Fruit fly (Drosophila melanogaster) whole organism, embryonic: ENCODE data around the gene Wdr92.

ENCODE experiments used
- Atf3 ChIP-seq: fragments of 200-800 bp; sonication (Bioruptor generic); optimal IDR thresholded peaks from 3 replicates; lab custom pipeline; 2016; ENCODE audit warnings: missing biosample characterization, missing genetic modification characterization
- Bdp1 ChIP-seq: fragments of 200-800 bp; sonication (Bioruptor generic); optimal IDR thresholded peaks from 3 replicates; lab custom pipeline; 2016; ENCODE audit warnings: missing biosample characterization, missing genetic modification characterization
- Blimp-1 ChIP-seq: fragments of 200-800 bp; sonication (Bioruptor generic); optimal IDR thresholded peaks from 3 replicates; lab custom pipeline; 2018; ENCODE audit warnings: missing biosample characterization, missing genetic modification characterization, mild to moderate bottlenecking, moderate library complexity, missing genetic modification reagents
- BtbVII ChIP-seq: fragments of 200-800 bp; sonication (Bioruptor generic); optimal IDR thresholded peaks from 3 replicates; lab custom pipeline; 2017; ENCODE audit warnings: missing biosample characterization, mild to moderate bottlenecking, missing genetic modification characterization
- CG10366 ChIP-seq: fragments of 200-800 bp; sonication (Bioruptor generic); IDR thresholded peaks from 2 replicates; pipeline ENCODE4 v1.3.6; 2022; ENCODE audit warnings: missing biosample characterization, missing genetic modification characterization
- CG10959 ChIP-seq: fragments of 200-800 bp; sonication (Bioruptor generic); IDR thresholded peaks from 2 replicates; pipeline ENCODE4 v1.3.6; 2022; ENCODE audit warnings: missing biosample characterization, missing genetic modification characterization
- CG10979 ChIP-seq: fragments of 200-800 bp; sonication (Bioruptor generic); optimal IDR thresholded peaks from 2 replicates; lab custom pipeline; 2018; ENCODE audit warnings: missing biosample characterization, mild to moderate bottlenecking, missing genetic modification characterization, moderate library complexity
- CG11247 ChIP-seq: fragments of 200-800 bp; sonication (Bioruptor generic); IDR thresholded peaks from 2 replicates; pipeline ENCODE4 v1.3.6; 2022; ENCODE audit warnings: missing biosample characterization, missing genetic modification characterization
- CG11560 ChIP-seq: fragments of 200-800 bp; sonication (Bioruptor generic); IDR thresholded peaks from 3 replicates; pipeline ENCODE4 v1.3.6; 2022; ENCODE audit warnings: missing biosample characterization, missing genetic modification characterization
- CG12744 ChIP-seq: fragments of 200-800 bp; sonication (Bioruptor generic); optimal IDR thresholded peaks from 2 replicates; lab custom pipeline; 2016; ENCODE audit warnings: missing biosample characterization, missing genetic modification characterization
- CG17612 ChIP-seq: fragments of 200-800 bp; sonication (Bioruptor generic); IDR thresholded peaks from 2 replicates; pipeline ENCODE4 v1.3.6; 2022; ENCODE audit warnings: missing biosample characterization, missing genetic modification characterization
- CG18619 ChIP-seq: fragments of 200-800 bp; sonication (Bioruptor generic); optimal IDR thresholded peaks from 3 replicates; lab custom pipeline; 2017; ENCODE audit warnings: missing biosample characterization, mild to moderate bottlenecking, missing genetic modification characterization
- CG2712 ChIP-seq: fragments of 200-800 bp; optimal IDR thresholded peaks from 3 replicates; lab custom pipeline; 2019; ENCODE audit warnings: missing biosample characterization, mild to moderate bottlenecking, missing genetic modification characterization, moderate library complexity
- CG2875 ChIP-seq: fragments of 200-800 bp; sonication (Bioruptor generic); optimal IDR thresholded peaks from 2 replicates; lab custom pipeline; 2017; ENCODE audit warnings: missing biosample characterization, mild to moderate bottlenecking, missing genetic modification characterization, missing genetic modification reagents
- CG30403 ChIP-seq: fragments of 200-800 bp; sonication (Bioruptor generic); optimal IDR thresholded peaks from 3 replicates; lab custom pipeline; 2016; ENCODE audit warnings: missing biosample characterization, missing genetic modification characterization
- CG3995 ChIP-seq: fragments of 200-800 bp; sonication (Bioruptor generic); optimal IDR thresholded peaks from 3 replicates; lab custom pipeline; 2016; ENCODE audit warnings: missing biosample characterization, missing genetic modification characterization
- CG4617 ChIP-seq: fragments of 200-800 bp; sonication (Bioruptor generic); optimal IDR thresholded peaks from 3 replicates; lab custom pipeline; 2016; ENCODE audit warnings: missing biosample characterization, missing genetic modification characterization, borderline replicate concordance
- CG4730 ChIP-seq: fragments of 200-800 bp; sonication (Bioruptor generic); IDR thresholded peaks from 2 replicates; pipeline ENCODE4 v1.3.6; 2022; ENCODE audit warnings: missing biosample characterization, missing genetic modification characterization
- CG6765 ChIP-seq: fragments of 200-800 bp; sonication (Bioruptor generic); optimal IDR thresholded peaks from 3 replicates; lab custom pipeline; 2017; ENCODE audit warnings: missing biosample characterization, mild to moderate bottlenecking, missing genetic modification characterization
- CG7271 ChIP-seq: fragments of 200-800 bp; sonication (Bioruptor generic); optimal IDR thresholded peaks from 2 replicates; lab custom pipeline; 2018; ENCODE audit warnings: missing biosample characterization, mild to moderate bottlenecking, missing genetic modification characterization, moderate library complexity
- CTCF ChIP-seq: fragments of 200-800 bp; sonication (Bioruptor generic); optimal IDR thresholded peaks from 2 replicates; lab custom pipeline; 2017; ENCODE audit warnings: missing biosample characterization, mild to moderate bottlenecking, missing genetic modification characterization, moderate library complexity
- Ets65A ChIP-seq: fragments of 200-800 bp; sonication (Bioruptor generic); peaks from one replicate; lab custom pipeline; 2016; ENCODE audit warnings: missing biosample characterization, missing genetic modification characterization
- HLHmδ ChIP-seq: fragments of 200-800 bp; sonication (Bioruptor generic); optimal IDR thresholded peaks from 2 replicates; lab custom pipeline; 2018; ENCODE audit warnings: missing biosample characterization, mild to moderate bottlenecking, missing genetic modification characterization, moderate library complexity
- Hmr ChIP-seq: fragments of 200-800 bp; sonication (Bioruptor generic); optimal IDR thresholded peaks from 3 replicates; lab custom pipeline; 2017; ENCODE audit warnings: mild to moderate bottlenecking, missing biosample characterization, missing genetic modification reagents, missing genetic modification characterization
- Jarid2 ChIP-seq: fragments of 200-800 bp; sonication (Bioruptor generic); optimal IDR thresholded peaks from 3 replicates; lab custom pipeline; 2017; ENCODE audit warnings: mild to moderate bottlenecking, missing biosample characterization, missing genetic modification reagents, missing genetic modification characterization
- Kr ChIP-seq: fragments of 200-800 bp; sonication (Bioruptor generic); optimal IDR thresholded peaks from 2 replicates; lab custom pipeline; 2017; ENCODE audit warnings: missing biosample characterization, mild to moderate bottlenecking, missing genetic modification characterization
- Med ChIP-seq: fragments of 200-800 bp; sonication (Bioruptor generic); peaks from one replicate; lab custom pipeline; 2016; ENCODE audit warnings: missing biosample characterization, missing genetic modification characterization, mild to moderate bottlenecking, inconsistent platforms, moderate library complexity
- NFAT ChIP-seq: fragments of 200-800 bp; sonication (Bioruptor generic); IDR thresholded peaks from 2 replicates; pipeline ENCODE4 v1.3.6; 2022; ENCODE audit warnings: missing biosample characterization, missing genetic modification characterization
- Pdp1 ChIP-seq, 2 experiments: fragments of 200-800 bp; sonication (Bioruptor generic); optimal IDR thresholded peaks; 3 replicates each; lab custom pipeline; 2016; ENCODE audit warnings: missing biosample characterization in 2 of 2, missing genetic modification characterization in 2 of 2, mild to moderate bottlenecking in 1 of 2, moderate library complexity in 1 of 2
- Ptx1 ChIP-seq: fragments of 200-800 bp; sonication (Bioruptor generic); IDR thresholded peaks from 2 replicates; pipeline ENCODE4 v1.3.6; 2022; ENCODE audit warnings: missing biosample characterization, missing genetic modification characterization
- Sin3A ChIP-seq: fragments of >200 bp; optimal IDR thresholded peaks from 2 replicates; lab custom pipeline; 2018
- Sry-β ChIP-seq: fragments of 200-800 bp; sonication (Bioruptor generic); optimal IDR thresholded peaks from 2 replicates; lab custom pipeline; 2018; ENCODE audit warnings: missing biosample characterization, mild to moderate bottlenecking, missing genetic modification characterization, moderate library complexity
- Usf ChIP-seq: fragments of 200-800 bp; sonication (Bioruptor generic); optimal IDR thresholded peaks from 2 replicates; lab custom pipeline; 2017; ENCODE audit warnings: missing genotype, missing biosample characterization, missing genetic modification characterization
- ato ChIP-seq: fragments of 200-800 bp; sonication (Bioruptor generic); IDR thresholded peaks from 2 replicates; pipeline ENCODE4 v1.3.6; 2022; ENCODE audit warnings: missing biosample characterization, missing genetic modification characterization; ENCODE audit not compliant: partially characterized antibody
- bab2 ChIP-seq: fragments of 200-800 bp; sonication (Bioruptor generic); optimal IDR thresholded peaks from 2 replicates; lab custom pipeline; 2016; ENCODE audit warnings: missing biosample characterization, missing genetic modification characterization
- chinmo ChIP-seq: fragments of 200-800 bp; sonication (Bioruptor generic); IDR thresholded peaks from 4 replicates; pipeline ENCODE4 v1.3.6; 2022; ENCODE audit warnings: missing biosample characterization, missing genetic modification characterization; ENCODE audit not compliant: partially characterized antibody
- ems ChIP-seq: fragments of 200-800 bp; sonication (Bioruptor generic); optimal IDR thresholded peaks from 3 replicates; lab custom pipeline; 2016; ENCODE audit warnings: missing biosample characterization, missing genetic modification characterization
- ftz-f1 ChIP-seq: fragments of 200-800 bp; sonication (Bioruptor generic); optimal IDR thresholded peaks from 2 replicates; lab custom pipeline; 2016; ENCODE audit warnings: missing biosample characterization, missing genetic modification characterization
- gce ChIP-seq: fragments of 200-800 bp; sonication (Bioruptor generic); IDR thresholded peaks from 3 replicates; pipeline ENCODE4 v1.3.6; 2022; ENCODE audit warnings: missing biosample characterization, missing genetic modification characterization
- inv ChIP-seq: fragments of 200-800 bp; sonication (Bioruptor generic); IDR thresholded peaks from 2 replicates; pipeline ENCODE4 v1.3.6; 2022; ENCODE audit warnings: missing biosample characterization, missing genetic modification characterization; ENCODE audit not compliant: partially characterized antibody
- jigr1 ChIP-seq: fragments of 200-800 bp; sonication (Bioruptor generic); IDR thresholded peaks from 3 replicates; pipeline ENCODE4 v1.3.6; 2022; ENCODE audit warnings: missing biosample characterization, missing genetic modification characterization
- nom ChIP-seq: fragments of 200-800 bp; sonication (Bioruptor generic); optimal IDR thresholded peaks from 2 replicates; lab custom pipeline; 2017; ENCODE audit warnings: missing biosample characterization, missing genetic modification characterization, mild to moderate bottlenecking, moderate library complexity, missing genetic modification reagents
- org-1 ChIP-seq: fragments of 200-800 bp; sonication (Bioruptor generic); optimal IDR thresholded peaks from 2 replicates; lab custom pipeline; 2017; ENCODE audit warnings: missing biosample characterization, missing genetic modification characterization
- pho ChIP-seq: fragments of 200-800 bp; sonication (Bioruptor generic); optimal IDR thresholded peaks from 2 replicates; lab custom pipeline; 2016; ENCODE audit warnings: missing biosample characterization, missing genetic modification characterization
- toy ChIP-seq: fragments of 200-800 bp; sonication (Bioruptor generic); IDR thresholded peaks from 2 replicates; pipeline ENCODE4 v1.3.6; 2022; ENCODE audit warnings: missing biosample characterization, missing genetic modification characterization
- vvl ChIP-seq: fragments of 200-800 bp; sonication (Bioruptor generic); IDR thresholded peaks from 2 replicates; pipeline ENCODE4 v1.3.6; 2022; ENCODE audit warnings: missing biosample characterization, missing genetic modification characterization
- wdn ChIP-seq: fragments of 200-800 bp; sonication (Bioruptor generic); IDR thresholded peaks from 2 replicates; pipeline ENCODE4 v1.3.6; 2022; ENCODE audit warnings: missing biosample characterization, missing genetic modification characterization

The Wdr92 gene

dm6 chr3L:17948643-17949506 lies 40.9 kb downstream of the Wdr92 start (continued):
- TF ChIP-seq CG17612 (GFP tag; lab: Robert Waterston, UW) (peak; percentile 35; the same call in 1 of the 2 replicates), CG2875 (GFP tag; lab: Kevin White, UChicago) (no peak), CG30403 (GFP tag; lab: Kevin White, UChicago) (peak; percentile 30), inv (GFP tag; lab: Robert Waterston, UW) (peak; percentile 7; the same call in 1 of the 2 replicates), Kr (GFP tag; lab: Kevin White, UChicago) (no peak), CTCF (GFP tag; lab: Kevin White, UChicago) (no peak), CG10366 (GFP tag; lab: Robert Waterston, UW) (no peak), HLHmδ (GFP tag; lab: Kevin White, UChicago) (peak; percentile 47), CG4617 (no peak), CG10979 (no peak), CG11247 (GFP tag; lab: Robert Waterston, UW) (0 out of 2 replicates have a peak, but pooled peaks have one; percentile 16), CG3995 (no peak), toy (GFP tag; lab: Robert Waterston, UW) (peak; percentile 59; the same call in 1 of the 2 replicates), CG6765 (GFP tag; lab: Kevin White, UChicago) (no peak), CG18619 (peak; percentile 22), Bdp1 (GFP tag; lab: Kevin White, UChicago) (no peak), nom (peak; percentile 34), CG10959 (GFP tag; lab: Robert Waterston, UW) (no peak), Ptx1 (GFP tag; lab: Robert Waterston, UW) (no peak; the same call in 1 of the 2 replicates), Jarid2 (GFP tag; lab: Kevin White, UChicago) (no peak), bab2 (no peak), jigr1 (GFP tag; lab: Robert Waterston, UW) (no peak), Usf (GFP tag; lab: Kevin White, UChicago) (peak; percentile 28), wdn (GFP tag; lab: Robert Waterston, UW) (0 out of 2 replicates have a peak, but pooled peaks have one; percentile 16), chinmo (GFP tag; lab: Robert Waterston, UW) (peak; percentile 96), Med (peak; percentile 78), CG4730 (GFP tag; lab: Robert Waterston, UW) (no peak), CG7271 (tag; lab: Kevin White, UChicago) (no peak), gce (GFP tag; lab: Robert Waterston, UW) (peak; percentile 61; the same call in 1 of the 3 replicates), Atf3 (GFP tag; lab: Kevin White, UChicago) (peak; percentile 7), Ets65A (GFP tag; lab: Kevin White, UChicago) (peak; percentile 83), CG12744 (GFP tag; lab: Kevin White, UChicago) (no peak), CG2712 (tag; lab: Kevin White, UChicago) (no peak), Hmr (peak; percentile 3), Sin3A (lab: Kevin White, UChicago) (no peak), NFAT (GFP tag; lab: Robert Waterston, UW) (peak; percentile 85), pho (GFP tag; lab: Kevin White, UChicago) (peak; percentile 47), BtbVII (GFP tag; lab: Kevin White, UChicago) (no peak), ato (GFP tag; lab: Robert Waterston, UW) (no peak), CG11560 (tag; lab: Robert Waterston, UW) (no peak), Pdp1 (GFP tag; optimal IDR thresholded peaks at IDR 0.05; lab: Kevin White, UChicago) (peak in 1 of 2 experiments; percentile 59), vvl (peak; percentile 68), Blimp-1 (peak; percentile 37), Sry-β (GFP tag; lab: Kevin White, UChicago) (no peak), org-1 (no peak), ems (GFP tag; lab: Kevin White, UChicago) (no peak), ftz-f1 (GFP tag; lab: Kevin White, UChicago) (peak; percentile 98)
